Fruit fly (Drosophila melanogaster) whole organism, prepupa: ENCODE data around the gene Wdr59.

Source experiments
- Blimp-1 ChIP-seq: fragments of 200-800 bp; sonication (Bioruptor generic); optimal IDR thresholded peaks from 3 replicates; lab custom pipeline; 2017; ENCODE audit warnings: missing biosample characterization, missing genetic modification characterization, mild to moderate bottlenecking, moderate library complexity, missing genetic modification reagents
- CG10631 ChIP-seq: fragments of 200-800 bp; sonication (Bioruptor generic); optimal IDR thresholded peaks from 2 replicates; lab custom pipeline; 2016; ENCODE audit warnings: missing biosample characterization, missing genetic modification characterization
- CG10669 ChIP-seq: fragments of 200-800 bp; sonication (Bioruptor generic); optimal IDR thresholded peaks from 3 replicates; lab custom pipeline; 2018; ENCODE audit warnings: missing biosample characterization, mild to moderate bottlenecking, missing genetic modification characterization, moderate library complexity
- CG11762 ChIP-seq: fragments of 200-800 bp; sonication (Bioruptor generic); optimal IDR thresholded peaks from 3 replicates; lab custom pipeline; 2016; ENCODE audit warnings: missing biosample characterization, missing genetic modification characterization; ENCODE audit not compliant: insufficient read depth
- CG11902 ChIP-seq: fragments of 200-800 bp; sonication (Bioruptor generic); optimal IDR thresholded peaks from 3 replicates; lab custom pipeline; 2016; ENCODE audit warnings: missing biosample characterization, missing genetic modification characterization
- CG15336 ChIP-seq: fragments of 200-800 bp; sonication (Bioruptor generic); IDR thresholded peaks from 2 replicates; pipeline ENCODE4 v1.3.6; 2022; ENCODE audit warnings: missing biosample characterization, missing genetic modification characterization
- CG1621 ChIP-seq: fragments of 200-800 bp; sonication (Bioruptor generic); optimal IDR thresholded peaks from 3 replicates; lab custom pipeline; 2018; ENCODE audit warnings: missing biosample characterization, mild to moderate bottlenecking, missing genetic modification characterization
- CG16779 ChIP-seq: fragments of 200-800 bp; sonication (Bioruptor generic); optimal IDR thresholded peaks from 3 replicates; lab custom pipeline; 2017; ENCODE audit warnings: missing biosample characterization, mild to moderate bottlenecking, missing genetic modification characterization
- CG3032 ChIP-seq: fragments of 200-800 bp; optimal IDR thresholded peaks from 2 replicates; lab custom pipeline; 2019; ENCODE audit warnings: missing biosample characterization, mild to moderate bottlenecking, missing genetic modification characterization, moderate library complexity
- CG3919 ChIP-seq: fragments of 200-800 bp; sonication (Bioruptor generic); optimal IDR thresholded peaks from 3 replicates; lab custom pipeline; 2016; ENCODE audit warnings: missing biosample characterization, missing genetic modification characterization
- CG6163 ChIP-seq: fragments of 200-800 bp; sonication (Bioruptor generic); IDR thresholded peaks from 3 replicates; pipeline ENCODE4 v1.3.6; 2022; ENCODE audit warnings: missing biosample characterization, missing genetic modification characterization
- CG6276 ChIP-seq: fragments of 200-800 bp; sonication (Bioruptor generic); optimal IDR thresholded peaks from 2 replicates; lab custom pipeline; 2017; ENCODE audit warnings: missing biosample characterization, mild to moderate bottlenecking, missing genetic modification characterization
- CG7368 ChIP-seq: fragments of 200-800 bp; sonication (Bioruptor generic); optimal IDR thresholded peaks from 3 replicates; lab custom pipeline; 2016; ENCODE audit warnings: missing biosample characterization, missing genetic modification characterization
- CG8319 ChIP-seq: fragments of 200-800 bp; sonication (Bioruptor generic); optimal IDR thresholded peaks from 3 replicates; lab custom pipeline; 2016; ENCODE audit warnings: missing biosample characterization, missing genetic modification characterization
- CG8632 ChIP-seq: fragments of 200-800 bp; sonication (Bioruptor generic); optimal IDR thresholded peaks from 3 replicates; lab custom pipeline; 2016; ENCODE audit warnings: missing biosample characterization, missing genetic modification characterization
- CG9139 ChIP-seq: fragments of 200-800 bp; sonication (Bioruptor generic); optimal IDR thresholded peaks from 3 replicates; lab custom pipeline; 2017; ENCODE audit warnings: missing biosample characterization, mild to moderate bottlenecking, missing genetic modification characterization
- Eip93F ChIP-seq: fragments of 200-800 bp; sonication (Bioruptor generic); optimal IDR thresholded peaks from 2 replicates; lab custom pipeline; 2016; ENCODE audit warnings: missing biosample characterization, mild to moderate bottlenecking, missing genetic modification characterization
- Ets96B ChIP-seq: fragments of 200-800 bp; optimal IDR thresholded peaks from 2 replicates; lab custom pipeline; 2019; ENCODE audit warnings: missing biosample characterization, mild to moderate bottlenecking, missing genetic modification characterization, moderate library complexity
- Gug ChIP-seq: fragments of 200-800 bp; sonication (Bioruptor generic); IDR thresholded peaks from 2 replicates; pipeline ENCODE4 v1.3.6; 2022; ENCODE audit warnings: missing biosample characterization, missing genetic modification characterization
- Hr39 ChIP-seq: fragments of 200-800 bp; sonication (Bioruptor generic); optimal IDR thresholded peaks from 2 replicates; lab custom pipeline; 2016; ENCODE audit warnings: missing biosample characterization, missing genetic modification characterization
- Hr4 ChIP-seq: fragments of 200-800 bp; sonication (Bioruptor generic); optimal IDR thresholded peaks from 3 replicates; lab custom pipeline; 2016; ENCODE audit warnings: missing biosample characterization, missing genetic modification characterization
- OdsH ChIP-seq: fragments of 200-800 bp; sonication (Bioruptor generic); optimal IDR thresholded peaks from 3 replicates; lab custom pipeline; 2016; ENCODE audit warnings: missing biosample characterization, missing genetic modification characterization
- Smox ChIP-seq: fragments of 200-800 bp; sonication (Bioruptor generic); optimal IDR thresholded peaks from 3 replicates; lab custom pipeline; 2016; ENCODE audit warnings: missing biosample characterization, missing genetic modification characterization
- Sox102F ChIP-seq: fragments of 200-800 bp; sonication (Bioruptor generic); optimal IDR thresholded peaks from 2 replicates; lab custom pipeline; 2016; ENCODE audit warnings: missing biosample characterization, mild to moderate bottlenecking, missing genetic modification characterization
- Sox14 ChIP-seq: fragments of 200-800 bp; sonication (Bioruptor generic); optimal IDR thresholded peaks from 3 replicates; lab custom pipeline; 2016; ENCODE audit warnings: missing biosample characterization, missing genetic modification characterization
- Sox15 ChIP-seq: fragments of 200-800 bp; sonication (Bioruptor generic); optimal IDR thresholded peaks from 3 replicates; lab custom pipeline; 2016; ENCODE audit warnings: missing biosample characterization, missing genetic modification characterization
- cyc ChIP-seq: fragments of 200-800 bp; sonication (Bioruptor generic); optimal IDR thresholded peaks from 3 replicates; lab custom pipeline; 2016; ENCODE audit warnings: missing biosample characterization, missing genetic modification characterization
- dsx ChIP-seq: fragments of 200-800 bp; optimal IDR thresholded peaks from 3 replicates; lab custom pipeline; 2019; ENCODE audit warnings: missing biosample characterization, mild to moderate bottlenecking, missing genetic modification characterization, moderate library complexity; ENCODE audit not compliant: poor library complexity, severe bottlenecking
- eg ChIP-seq: fragments of 200-800 bp; sonication (Bioruptor generic); IDR thresholded peaks from 3 replicates; pipeline ENCODE4 v1.3.6; 2022; ENCODE audit warnings: missing biosample characterization, missing genetic modification characterization
- esn ChIP-seq: fragments of 200-800 bp; sonication (Bioruptor generic); optimal IDR thresholded peaks from 2 replicates; lab custom pipeline; 2016; ENCODE audit warnings: missing biosample characterization, mild to moderate bottlenecking, missing genetic modification characterization, moderate library complexity
- fd85E ChIP-seq: fragments of 200-800 bp; sonication (Bioruptor generic); optimal IDR thresholded peaks from 3 replicates; lab custom pipeline; 2016; ENCODE audit warnings: missing biosample characterization, missing genetic modification characterization
- lz ChIP-seq: fragments of 200-800 bp; sonication (Bioruptor generic); optimal IDR thresholded peaks from 3 replicates; lab custom pipeline; 2016; ENCODE audit warnings: missing biosample characterization, missing genetic modification characterization
- pdm3 ChIP-seq: fragments of 200-800 bp; sonication (Bioruptor generic); optimal IDR thresholded peaks from 3 replicates; lab custom pipeline; 2016; ENCODE audit warnings: missing biosample characterization, missing genetic modification characterization
- spab ChIP-seq: fragments of 200-800 bp; sonication (Bioruptor generic); optimal IDR thresholded peaks from 2 replicates; lab custom pipeline; 2017; ENCODE audit warnings: missing biosample characterization, mild to moderate bottlenecking, missing genetic modification characterization, missing genetic modification reagents
- svp ChIP-seq: fragments of 200-800 bp; sonication (Bioruptor generic); peaks from one replicate; lab custom pipeline; 2016; ENCODE audit warnings: missing biosample characterization, missing genetic modification characterization
- topi ChIP-seq: fragments of 200-800 bp; sonication (Bioruptor generic); optimal IDR thresholded peaks from 3 replicates; lab custom pipeline; 2016; ENCODE audit warnings: missing biosample characterization, missing genetic modification characterization
- vri ChIP-seq: fragments of 200-800 bp; sonication (Bioruptor generic); optimal IDR thresholded peaks from 3 replicates; lab custom pipeline; 2016; ENCODE audit warnings: missing biosample characterization, mild to moderate bottlenecking, missing genetic modification characterization

Wdr59 gene

dm6 chr2L:11073947-11074346, 17.3 kb upstream of the Wdr59 start (continued):
- TF ChIP-seq CG10669 (GFP tag; lab: Kevin White, UChicago) (peak; percentile 5), Sox102F (GFP tag; lab: Kevin White, UChicago) (peak; percentile 2), CG6163 (no peak), svp (GFP tag; lab: Kevin White, UChicago) (peak; percentile 36), lz (GFP tag; lab: Kevin White, UChicago) (no peak), CG11762 (GFP tag; lab: Kevin White, UChicago) (no peak), CG3919 (GFP tag; lab: Kevin White, UChicago) (peak; percentile 5), CG16779 (no peak), Blimp-1 (GFP tag; lab: Kevin White, UChicago) (no peak), Smox (GFP tag; lab: Kevin White, UChicago) (peak; percentile 20), pdm3 (peak; percentile 52), CG1621 (tag; lab: Kevin White, UChicago) (peak; percentile 2), Hr39 (peak; percentile 2), CG11902 (no peak), Sox14 (GFP tag; lab: Kevin White, UChicago) (peak; percentile 43), CG6276 (GFP tag; lab: Kevin White, UChicago) (peak; percentile 29), eg (GFP tag; lab: Robert Waterston, UW) (no peak; the same call in 2 of the 3 replicates), OdsH (GFP tag; lab: Kevin White, UChicago) (peak; percentile 42)
- TF ChIP-seq, all 60 proteins: peak for 34

dm6 chr2L:11075114-11075513, 16.1 kb upstream of the Wdr59 start, which contains the start of gene CG43725:
Gene CG43725, plus strand, starts transcription at chr2L:11075513.
- TF ChIP-seq CG10631 (GFP tag; lab: Kevin White, UChicago) (no peak), CG15336 (GFP tag; lab: Robert Waterston, UW) (no peak), CG10669 (GFP tag; lab: Kevin White, UChicago) (no peak), CG11762 (GFP tag; lab: Kevin White, UChicago) (no peak)

dm6 chr2L:11081337-11081736, 9.9 kb upstream of the Wdr59 start, which contains the start of gene AstC:
Gene AstC, minus strand, starts transcription at chr2L:11081399.
- no peak for TF ChIP-seq lz (GFP tag; lab: Kevin White, UChicago)
- TF ChIP-seq CG9139 (GFP tag; lab: Kevin White, UChicago), result no peak
- TF ChIP-seq esn (GFP tag; lab: Kevin White, UChicago), result no peak
- no peak for TF ChIP-seq CG3032
- TF ChIP-seq, all 60 proteins: peak for 0

- TF ChIP-seq Gug (GFP tag; lab: Robert Waterston, UW) (no peak), CG7368 (no peak), CG8632 (GFP tag; lab: Kevin White, UChicago) (no peak), cyc (no peak), CG3032 (no peak), Hr39 (no peak), spab (GFP tag; lab: Kevin White, UChicago) (no peak), Ets96B (tag; lab: Kevin White, UChicago) (no peak), CG6163 (no peak), CG8319 (GFP tag; lab: Kevin White, UChicago) (no peak), Blimp-1 (GFP tag; lab: Kevin White, UChicago) (no peak), dsx (GFP tag; lab: Kevin White, UChicago) (no peak), CG11902 (no peak), Sox102F (GFP tag; lab: Kevin White, UChicago) (no peak), Eip93F (GFP tag; lab: Kevin White, UChicago) (no peak), Sox15 (no peak), topi (GFP tag; lab: Kevin White, UChicago) (no peak)
Observed at dm6 chr2L:11082025-11082424, 9.2 kb upstream of the Wdr59 start.

- TF ChIP-seq vri, result no peak
- TF ChIP-seq Sox102F (GFP tag; lab: Kevin White, UChicago), result no peak
- no peak for TF ChIP-seq CG6276 (GFP tag; lab: Kevin White, UChicago)
- TF ChIP-seq svp (GFP tag; lab: Kevin White, UChicago), result no peak
- TF ChIP-seq CG9139 (GFP tag; lab: Kevin White, UChicago), result no peak
- TF ChIP-seq fd85E, result no peak
- TF ChIP-seq CG1621 (tag; lab: Kevin White, UChicago), result no peak
- no peak for TF ChIP-seq CG10631 (GFP tag; lab: Kevin White, UChicago)
- no peak for TF ChIP-seq CG3919 (GFP tag; lab: Kevin White, UChicago)
- TF ChIP-seq Hr4 (GFP tag; lab: Kevin White, UChicago), result no peak
Observed at dm6 chr2L:11085129-11085528, 6.1 kb upstream of the Wdr59 start, which contains the start of gene AstCC. Gene AstCC, minus strand, starts transcription at chr2L:11085229.
